Fruit fly (Drosophila melanogaster): ENCODE measurements around the gene Hacd2.

DNA sequence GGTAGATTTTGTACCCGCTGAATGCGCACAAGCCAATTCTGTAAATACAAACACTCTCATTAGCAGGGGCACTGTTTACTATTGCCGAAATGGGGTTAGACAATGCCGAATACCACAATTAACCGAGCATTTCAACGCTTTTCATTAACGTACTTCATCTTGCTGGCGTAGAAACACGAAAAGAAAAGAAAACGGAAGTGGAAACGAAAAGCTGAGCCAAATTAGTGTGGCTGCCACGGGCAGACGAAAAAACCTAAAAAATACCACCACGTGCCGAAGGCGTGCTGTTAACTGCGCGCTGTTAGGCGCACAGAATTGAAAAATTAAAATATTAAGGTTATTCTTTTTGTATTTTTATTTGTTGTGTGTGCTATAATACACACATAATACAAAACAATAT is 50.5 kb downstream of the Hacd2 start, which contains the start of gene RpL24:
- TF ChIP-seq Hr83 (GFP tag; optimal IDR thresholded peaks at IDR 0.05; ENCODE audit: poor library complexity, severe bottlenecking) = peak; percentile 92
- TF ChIP-seq pan (optimal IDR thresholded peaks at IDR 0.05) = no peak
- no peak for TF ChIP-seq dl (GFP tag; optimal IDR thresholded peaks at IDR 0.05; ENCODE audit: insufficient read depth in 1 of 2, partially characterized antibody in 2 of 2)
- peak; percentile 87 for TF ChIP-seq OdsH (GFP tag; optimal IDR thresholded peaks at IDR 0.05)
- TF ChIP-seq lola (GFP tag; optimal IDR thresholded peaks at IDR 0.05) = no peak
- peak; percentile 74 for TF ChIP-seq psq (GFP tag; optimal IDR thresholded peaks at IDR 0.05)
- TF ChIP-seq dmrt93B (GFP tag; optimal IDR thresholded peaks at IDR 0.05) = peak; percentile 87
- TF ChIP-seq rgr (GFP tag; optimal IDR thresholded peaks at IDR 0.05) = peak; percentile 96
- no peak for TF ChIP-seq N (GFP tag; optimal IDR thresholded peaks at IDR 0.05)
- TF ChIP-seq Sp1 (GFP tag; optimal IDR thresholded peaks at IDR 0.05) = peak; percentile 91
- TF ChIP-seq dsf (GFP tag; optimal IDR thresholded peaks at IDR 0.05; ENCODE audit: borderline replicate concordance) = peak; percentile 27
- TF ChIP-seq Abd-B (GFP tag; optimal IDR thresholded peaks at IDR 0.05) = no peak
- TF ChIP-seq h (GFP tag; optimal IDR thresholded peaks at IDR 0.05) = peak; percentile 91
- no peak for TF ChIP-seq Jra (GFP tag; optimal IDR thresholded peaks at IDR 0.05)
